Fruit fly (Drosophila melanogaster) whole organism, embryonic: ENCODE results near the gene CG9270.

ENCODE experiments used
- Asciz ChIP-seq: fragments of 200-800 bp; sonication (Bioruptor generic); optimal IDR thresholded peaks from 2 replicates; lab custom pipeline; 2017; ENCODE audit warnings: missing biosample characterization, mild to moderate bottlenecking, missing genetic modification characterization, missing genetic modification reagents
- C15 ChIP-seq: fragments of 200-800 bp; sonication (Bioruptor generic); IDR thresholded peaks from 3 replicates; pipeline ENCODE4 v1.3.6; 2022; ENCODE audit warnings: missing biosample characterization, missing genetic modification characterization
- CG10274 ChIP-seq: fragments of 200-800 bp; sonication (Bioruptor generic); optimal IDR thresholded peaks from 3 replicates; lab custom pipeline; 2017; ENCODE audit warnings: missing biosample characterization, mild to moderate bottlenecking, missing genetic modification characterization
- CG11560 ChIP-seq: fragments of 200-800 bp; sonication (Bioruptor generic); IDR thresholded peaks from 3 replicates; pipeline ENCODE4 v1.3.6; 2022; ENCODE audit warnings: missing biosample characterization, missing genetic modification characterization
- CG11695 ChIP-seq: fragments of 200-800 bp; sonication (Bioruptor generic); IDR thresholded peaks from 3 replicates; pipeline ENCODE4 v1.3.6; 2022; ENCODE audit warnings: missing biosample characterization, missing genetic modification characterization
- CG13894 ChIP-seq: fragments of 200-800 bp; sonication (Bioruptor generic); optimal IDR thresholded peaks from 3 replicates; lab custom pipeline; 2018; ENCODE audit warnings: missing biosample characterization, mild to moderate bottlenecking, missing genetic modification characterization, moderate library complexity
- CG14860 ChIP-seq: fragments of 200-800 bp; sonication (Bioruptor generic); IDR thresholded peaks from 3 replicates; pipeline ENCODE4 v1.3.6; 2022; ENCODE audit warnings: missing biosample characterization, missing genetic modification characterization; ENCODE audit not compliant: partially characterized antibody
- CG2875 ChIP-seq: fragments of 200-800 bp; sonication (Bioruptor generic); optimal IDR thresholded peaks from 2 replicates; lab custom pipeline; 2017; ENCODE audit warnings: missing biosample characterization, mild to moderate bottlenecking, missing genetic modification characterization, missing genetic modification reagents
- CG2889 ChIP-seq: fragments of 200-800 bp; sonication (Bioruptor generic); IDR thresholded peaks from 3 replicates; pipeline ENCODE4 v1.3.6; 2022; ENCODE audit warnings: missing biosample characterization, missing genetic modification characterization
- CG31441 ChIP-seq: fragments of 200-800 bp; sonication (Bioruptor generic); IDR thresholded peaks from 2 replicates; pipeline ENCODE4 v1.3.6; 2022; ENCODE audit warnings: missing biosample characterization, missing genetic modification characterization
- CG32767 ChIP-seq: fragments of 200-800 bp; sonication (Bioruptor generic); IDR thresholded peaks from 2 replicates; pipeline ENCODE4 v1.3.6; 2022; ENCODE audit warnings: missing biosample characterization, missing genetic modification characterization
- CG4328 ChIP-seq: fragments of 200-800 bp; sonication (Bioruptor generic); optimal IDR thresholded peaks from 3 replicates; lab custom pipeline; 2017; ENCODE audit warnings: missing biosample characterization, missing genetic modification reagents, missing genetic modification characterization
- CG43689 ChIP-seq: fragments of 200-800 bp; sonication (Bioruptor generic); IDR thresholded peaks from 2 replicates; pipeline ENCODE4 v1.3.6; 2022; ENCODE audit warnings: missing biosample characterization, missing genetic modification characterization
- CG4730 ChIP-seq: fragments of 200-800 bp; sonication (Bioruptor generic); IDR thresholded peaks from 2 replicates; pipeline ENCODE4 v1.3.6; 2022; ENCODE audit warnings: missing biosample characterization, missing genetic modification characterization
- CG6791 ChIP-seq: fragments of 200-800 bp; sonication (Bioruptor generic); IDR thresholded peaks from 3 replicates; pipeline ENCODE4 v1.3.6; 2022; ENCODE audit warnings: missing biosample characterization, missing genetic modification characterization; ENCODE audit not compliant: partially characterized antibody
- CG6813 ChIP-seq: fragments of 200-800 bp; sonication (Bioruptor generic); optimal IDR thresholded peaks from 2 replicates; lab custom pipeline; 2017; ENCODE audit warnings: missing biosample characterization, missing genetic modification characterization, mild to moderate bottlenecking, moderate library complexity, missing genetic modification reagents
- CG7556 ChIP-seq: fragments of 200-800 bp; sonication (Bioruptor generic); optimal IDR thresholded peaks from 2 replicates; lab custom pipeline; 2017; ENCODE audit warnings: missing biosample characterization, mild to moderate bottlenecking, missing genetic modification characterization
- CG7839 ChIP-seq: fragments of 200-800 bp; sonication (Bioruptor generic); optimal IDR thresholded peaks from 3 replicates; lab custom pipeline; 2018; ENCODE audit warnings: missing biosample characterization, mild to moderate bottlenecking, missing genetic modification characterization, moderate library complexity
- CG8944 ChIP-seq: fragments of 200-800 bp; sonication (Bioruptor generic); optimal IDR thresholded peaks from 3 replicates; lab custom pipeline; 2016; ENCODE audit warnings: missing biosample characterization, missing genetic modification characterization
- CG9797 ChIP-seq: fragments of 200-800 bp; sonication (Bioruptor generic); optimal IDR thresholded peaks from 3 replicates; lab custom pipeline; 2018; ENCODE audit warnings: missing biosample characterization, mild to moderate bottlenecking, missing genetic modification characterization
- CG9817 ChIP-seq: fragments of 200-800 bp; sonication (Bioruptor generic); optimal IDR thresholded peaks from 2 replicates; lab custom pipeline; 2018; ENCODE audit warnings: missing biosample characterization, mild to moderate bottlenecking, missing genetic modification characterization, moderate library complexity
- CoRest ChIP-seq: fragments of 200-800 bp; sonication (Bioruptor generic); optimal IDR thresholded peaks from 3 replicates; lab custom pipeline; 2018; ENCODE audit warnings: missing biosample characterization, mild to moderate bottlenecking, missing genetic modification characterization, moderate library complexity
- CrebB ChIP-seq: fragments of 200-800 bp; sonication (Bioruptor generic); optimal IDR thresholded peaks from 3 replicates; lab custom pipeline; 2018; ENCODE audit warnings: missing biosample characterization, mild to moderate bottlenecking, missing genetic modification characterization
- D ChIP-seq, 2 experiments: fragments of 200-800 bp in 1 of 2; fragments of >200 bp in 1 of 2; sonication (Bioruptor generic) in 1 of 2; optimal IDR thresholded peaks; 2 replicates in 1 of 2; 3 replicates in 1 of 2; lab custom pipeline; 2017; ENCODE audit warnings: mild to moderate bottlenecking in 1 of 2, missing biosample characterization in 1 of 2, missing genetic modification characterization in 1 of 2, missing genetic modification reagents in 1 of 2
- Dad ChIP-seq: fragments of 200-800 bp; sonication (Bioruptor generic); optimal IDR thresholded peaks from 3 replicates; lab custom pipeline; 2016; ENCODE audit warnings: missing biosample characterization, missing genetic modification characterization
- Drgx ChIP-seq: fragments of 200-800 bp; sonication (Bioruptor generic); IDR thresholded peaks from 2 replicates; pipeline ENCODE4 v1.3.6; 2022; ENCODE audit warnings: missing biosample characterization, missing genetic modification characterization
- Gsc ChIP-seq: fragments of 200-800 bp; sonication (Bioruptor generic); IDR thresholded peaks from 2 replicates; pipeline ENCODE4 v1.3.6; 2022; ENCODE audit warnings: missing biosample characterization, missing genetic modification characterization
- Hr39 ChIP-seq: fragments of >200 bp; optimal IDR thresholded peaks from 2 replicates; lab custom pipeline; 2017
- Oaz ChIP-seq: fragments of 200-800 bp; sonication (Bioruptor generic); IDR thresholded peaks from 2 replicates; pipeline ENCODE4 v1.3.6; 2022; ENCODE audit warnings: missing biosample characterization, missing genetic modification characterization
- Stat92E ChIP-seq, 3 experiments: fragments of >200 bp in 2 of 3; fragments of 200-800 bp in 1 of 3; sonication (Bioruptor generic) in 1 of 3; optimal IDR thresholded peaks; 2 replicates each; lab custom pipeline; 2017 to 2019; ENCODE audit warnings: missing biosample characterization in 3 of 3, missing genetic modification characterization in 3 of 3, mild to moderate bottlenecking in 1 of 3, moderate library complexity in 1 of 3
- bcd ChIP-seq: fragments of 200-800 bp; sonication (Bioruptor generic); optimal IDR thresholded peaks from 2 replicates; lab custom pipeline; 2017; ENCODE audit warnings: missing biosample characterization, mild to moderate bottlenecking, missing genetic modification characterization
- cad ChIP-seq: fragments of >200 bp; optimal IDR thresholded peaks from 2 replicates; lab custom pipeline; 2017; ENCODE audit warnings: missing biosample characterization, missing genetic modification characterization
- cas ChIP-seq: fragments of 200-800 bp; sonication (Bioruptor generic); IDR thresholded peaks from 2 replicates; pipeline ENCODE4 v1.3.6; 2022; ENCODE audit warnings: missing biosample characterization, missing genetic modification characterization
- cg ChIP-seq: fragments of 200-800 bp; sonication (Bioruptor generic); optimal IDR thresholded peaks from 3 replicates; lab custom pipeline; 2019; ENCODE audit warnings: missing biosample characterization, mild to moderate bottlenecking, missing genetic modification characterization, moderate library complexity
- cwo ChIP-seq: fragments of 200-800 bp; sonication (Bioruptor generic); optimal IDR thresholded peaks from 3 replicates; lab custom pipeline; 2017; ENCODE audit warnings: missing biosample characterization, missing genetic modification characterization, mild to moderate bottlenecking, moderate library complexity, missing genetic modification reagents
- fd102C ChIP-seq: fragments of 200-800 bp; sonication (Bioruptor generic); optimal IDR thresholded peaks from 2 replicates; lab custom pipeline; 2018; ENCODE audit warnings: missing biosample characterization, mild to moderate bottlenecking, missing genetic modification characterization, moderate library complexity
- gcm ChIP-seq: fragments of 200-800 bp; sonication (Bioruptor generic); optimal IDR thresholded peaks from 2 replicates; lab custom pipeline; 2019; ENCODE audit warnings: missing biosample characterization, mild to moderate bottlenecking, missing genetic modification characterization, moderate library complexity
- grau ChIP-seq: fragments of 200-800 bp; optimal IDR thresholded peaks from 3 replicates; lab custom pipeline; 2019; ENCODE audit warnings: missing biosample characterization, mild to moderate bottlenecking, missing genetic modification characterization, moderate library complexity
- her ChIP-seq: fragments of 200-800 bp; sonication (Bioruptor generic); optimal IDR thresholded peaks from 2 replicates; lab custom pipeline; 2016; ENCODE audit warnings: missing biosample characterization, missing genetic modification characterization
- lmd ChIP-seq: fragments of 200-800 bp; sonication (Bioruptor generic); IDR thresholded peaks from 2 replicates; pipeline ENCODE4 v1.3.6; 2022; ENCODE audit warnings: missing biosample characterization, missing genetic modification characterization
- lola ChIP-seq, 3 experiments: fragments of >200 bp in 2 of 3; fragments of 200-800 bp in 1 of 3; sonication (Bioruptor generic) in 1 of 3; optimal IDR thresholded peaks; 2 replicates each; lab custom pipeline; 2017 to 2019; ENCODE audit warnings: missing biosample characterization in 3 of 3, missing genetic modification characterization in 3 of 3, mild to moderate bottlenecking in 1 of 3, moderate library complexity in 1 of 3
- mirr ChIP-seq: fragments of 200-800 bp; sonication (Bioruptor generic); optimal IDR thresholded peaks from 3 replicates; lab custom pipeline; 2018; ENCODE audit warnings: missing biosample characterization, mild to moderate bottlenecking, missing genetic modification characterization
- peb ChIP-seq: fragments of 200-800 bp; sonication (Bioruptor generic); IDR thresholded peaks from 2 replicates; pipeline ENCODE4 v1.3.6; 2022; ENCODE audit warnings: missing biosample characterization, missing genetic modification characterization
- pzg ChIP-seq: fragments of 200-800 bp; sonication (Bioruptor generic); optimal IDR thresholded peaks from 3 replicates; lab custom pipeline; 2018; ENCODE audit warnings: missing biosample characterization, mild to moderate bottlenecking, missing genetic modification characterization, moderate library complexity
- row ChIP-seq: fragments of 200-800 bp; sonication (Bioruptor generic); IDR thresholded peaks from 3 replicates; pipeline ENCODE4 v1.3.6; 2022; ENCODE audit warnings: missing biosample characterization, missing genetic modification characterization
- salm ChIP-seq: fragments of 200-800 bp; sonication (Bioruptor generic); optimal IDR thresholded peaks from 2 replicates; lab custom pipeline; 2018; ENCODE audit warnings: missing biosample characterization, mild to moderate bottlenecking, missing genetic modification characterization
- sd ChIP-seq: fragments of 200-800 bp; sonication (Bioruptor generic); optimal IDR thresholded peaks from 3 replicates; lab custom pipeline; 2018; ENCODE audit warnings: missing biosample characterization, mild to moderate bottlenecking, missing genetic modification characterization, moderate library complexity
- sob ChIP-seq: fragments of 200-800 bp; sonication (Bioruptor generic); IDR thresholded peaks from 2 replicates; pipeline ENCODE4 v1.3.6; 2022; ENCODE audit warnings: missing biosample characterization, missing genetic modification characterization
- wdn ChIP-seq: fragments of 200-800 bp; sonication (Bioruptor generic); IDR thresholded peaks from 2 replicates; pipeline ENCODE4 v1.3.6; 2022; ENCODE audit warnings: missing biosample characterization, missing genetic modification characterization

Gene CG9270

dm6 chr2L:20950421-20951108, 16.7 kb upstream of the CG9270 start (continued):
- no peak for TF ChIP-seq CG14860
- TF ChIP-seq CG9797 (GFP tag; lab: Kevin White, UChicago): no peak
- TF ChIP-seq CG2889: no peak
- TF ChIP-seq CG43689 (GFP tag; lab: Robert Waterston, UW): peak; percentile 38; the same call in 1 of the 2 replicates
- TF ChIP-seq pzg (GFP tag; lab: Kevin White, UChicago): no peak
- no peak for TF ChIP-seq wdn (GFP tag; lab: Robert Waterston, UW)
- no peak for TF ChIP-seq sd
- no peak for TF ChIP-seq CG8944 (GFP tag; lab: Kevin White, UChicago)
- TF ChIP-seq peb: peak; percentile 45; the same call in 1 of the 2 replicates
- no peak for TF ChIP-seq CG2875 (GFP tag; lab: Kevin White, UChicago)
- TF ChIP-seq her (GFP tag; lab: Kevin White, UChicago): no peak
- peak; percentile 71; the same call in 1 of the 2 replicates for TF ChIP-seq CG32767 (GFP tag; lab: Robert Waterston, UW)
- no peak for TF ChIP-seq Hr39
- no peak for TF ChIP-seq CG6813 (GFP tag; lab: Kevin White, UChicago)
- TF ChIP-seq Gsc (GFP tag; lab: Robert Waterston, UW): no peak
- TF ChIP-seq Oaz (GFP tag; lab: Robert Waterston, UW): peak; percentile 45
- no peak for TF ChIP-seq CrebB
- peak; percentile 65 for TF ChIP-seq grau (tag; lab: Kevin White, UChicago)
- TF ChIP-seq CG4328: no peak
- 0 out of 3 replicates have a peak, but pooled peaks have one; percentile 44 for TF ChIP-seq CG11560
- no peak for TF ChIP-seq Drgx (GFP tag; lab: Robert Waterston, UW)
- no peak for TF ChIP-seq C15 (GFP tag; lab: Robert Waterston, UW)
- peak; percentile 19 for TF ChIP-seq CG7556 (GFP tag; lab: Kevin White, UChicago)
- TF ChIP-seq CG4730 (GFP tag; lab: Robert Waterston, UW): no peak
- TF ChIP-seq Asciz: no peak
- TF ChIP-seq CG10274 (GFP tag; lab: Kevin White, UChicago): no peak
- TF ChIP-seq mirr (GFP tag; lab: Kevin White, UChicago): peak; percentile 0
- TF ChIP-seq bcd (GFP tag; lab: Kevin White, UChicago): peak; percentile 42
- TF ChIP-seq cas (GFP tag; lab: Robert Waterston, UW): no peak
- TF ChIP-seq gcm: no peak
- peak; percentile 79 for TF ChIP-seq row (GFP tag; lab: Robert Waterston, UW)
- no peak for TF ChIP-seq lola (GFP tag; optimal IDR thresholded peaks at IDR 0.05; lab: Kevin White, UChicago)
- no peak for TF ChIP-seq Stat92E (GFP tag; optimal IDR thresholded peaks at IDR 0.05; lab: Kevin White, UChicago)
- peak; percentile 71 for TF ChIP-seq CoRest (tag; lab: Kevin White, UChicago)
- peak; percentile 39 for TF ChIP-seq Dad (GFP tag; lab: Kevin White, UChicago)
- TF ChIP-seq CG7839 (tag; lab: Kevin White, UChicago): peak; percentile 69
- no peak for TF ChIP-seq D (optimal IDR thresholded peaks at IDR 0.05; lab: Kevin White, UChicago)
- TF ChIP-seq D (GFP tag; optimal IDR thresholded peaks at IDR 0.05; lab: Kevin White, UChicago): no peak
- peak; percentile 39 for TF ChIP-seq CG9817 (tag; lab: Kevin White, UChicago)
- TF ChIP-seq CG31441 (GFP tag; lab: Robert Waterston, UW): no peak
- no peak for TF ChIP-seq cad (GFP tag; lab: Kevin White, UChicago)
- peak; percentile 19 for TF ChIP-seq cg (GFP tag; lab: Kevin White, UChicago)
- peak; percentile 34 for TF ChIP-seq salm (tag; lab: Kevin White, UChicago)
- peak; percentile 59; the same call in 2 of the 3 replicates for TF ChIP-seq CG11695 (GFP tag; lab: Robert Waterston, UW)
- no peak for TF ChIP-seq fd102C (GFP tag; lab: Kevin White, UChicago)
- no peak for TF ChIP-seq CG6791 (GFP tag; lab: Robert Waterston, UW)
- peak; percentile 75 for TF ChIP-seq lmd
- no peak for TF ChIP-seq CG13894
- TF ChIP-seq cwo (GFP tag; lab: Kevin White, UChicago): no peak
- peak; percentile 75 for TF ChIP-seq sob (GFP tag; lab: Robert Waterston, UW)
